Worm (Caenorhabditis elegans) whole organism, L1 larva: ENCODE measurements around the gene srx-102.

Source experiments
- C16A3.4 ChIP-seq: fragments of 150-350 bp; optimal IDR thresholded peaks from 2 replicates; lab custom pipeline; 2014; ENCODE audit warnings: missing biosample characterization, missing genetic modification characterization
- F16B12.6 ChIP-seq: fragments of 150-350 bp; optimal IDR thresholded peaks from 2 replicates; lab custom pipeline; 2014; ENCODE audit warnings: missing biosample characterization, missing genetic modification characterization
- aha-1 ChIP-seq: fragments of 150-350 bp; optimal IDR thresholded peaks from 2 replicates; lab custom pipeline; 2014; ENCODE audit warnings: missing biosample characterization, missing genetic modification characterization
- alr-1 ChIP-seq: fragments of 200-800 bp; sonication (Bioruptor generic); optimal IDR thresholded peaks from 2 replicates; lab custom pipeline; 2018; ENCODE audit warnings: borderline replicate concordance, mild to moderate bottlenecking, missing genetic modification characterization, missing compliant biosample characterization
- aly-2 ChIP-seq: fragments of 150-350 bp; optimal IDR thresholded peaks from 2 replicates; lab custom pipeline; 2014; ENCODE audit warnings: missing biosample characterization, missing genetic modification characterization
- ama-1 ChIP-seq: fragments of 150-350 bp; optimal IDR thresholded peaks from 2 replicates; lab custom pipeline; 2014
- blmp-1 ChIP-seq: fragments of 150-350 bp; optimal IDR thresholded peaks from 2 replicates; lab custom pipeline; 2014; ENCODE audit warnings: missing biosample characterization, missing genetic modification characterization
- ceh-63 ChIP-seq: fragments of 200-800 bp; sonication (Bioruptor generic); optimal IDR thresholded peaks from 2 replicates; lab custom pipeline; 2018; ENCODE audit warnings: mild to moderate bottlenecking, missing genetic modification characterization, missing compliant biosample characterization
- ceh-90 ChIP-seq: sonication (generic microtip); optimal IDR thresholded peaks from 2 replicates; lab custom pipeline; 2016; ENCODE audit warnings: missing genetic modification characterization, missing compliant biosample characterization
- efl-1 ChIP-seq, 4 experiments: fragments of 150-350 bp; optimal IDR thresholded peaks in 3 of 4; peaks in 1 of 4; 1 replicate in 1 of 4; 2 replicates in 3 of 4; lab custom pipeline; 2014; ENCODE audit warnings: missing biosample characterization in 2 of 4, missing genetic modification characterization in 2 of 4, missing genetic modification reagents in 2 of 4
- efl-3 ChIP-seq: fragments of 200-800 bp; sonication (Bioruptor generic); optimal IDR thresholded peaks from 2 replicates; lab custom pipeline; 2018; ENCODE audit warnings: mild to moderate bottlenecking, missing genetic modification characterization, missing compliant biosample characterization
- egl-13 ChIP-seq: sonication (generic microtip); optimal IDR thresholded peaks from 2 replicates; lab custom pipeline; 2016; ENCODE audit warnings: missing genotype, missing genetic modification reagents, missing genetic modification characterization, missing compliant biosample characterization
- ets-5 ChIP-seq: fragments of 200-800 bp; sonication (Bioruptor generic); IDR thresholded peaks from 2 replicates; pipeline ENCODE4 v1.3.6; 2022; ENCODE audit warnings: missing genetic modification characterization, missing compliant biosample characterization
- hpl-2 ChIP-seq: fragments of 150-350 bp; optimal IDR thresholded peaks from 2 replicates; lab custom pipeline; 2014; ENCODE audit warnings: missing biosample characterization, missing genetic modification reagents, missing genetic modification characterization
- irx-1 ChIP-seq: sonication (generic microtip); optimal IDR thresholded peaks from 2 replicates; lab custom pipeline; 2016; ENCODE audit warnings: missing genetic modification characterization, missing compliant biosample characterization
- isw-1 ChIP-seq: fragments of 200-800 bp; sonication (Bioruptor generic); IDR thresholded peaks from 2 replicates; pipeline ENCODE4 v1.3.6; 2022; ENCODE audit warnings: missing genetic modification characterization, missing compliant biosample characterization
- lin-14 ChIP-seq: fragments of 200-800 bp; sonication (Bioruptor generic); optimal IDR thresholded peaks from 2 replicates; lab custom pipeline; 2018; ENCODE audit warnings: mild to moderate bottlenecking, missing genetic modification characterization, moderate library complexity, missing compliant biosample characterization
- lin-35 ChIP-seq, 2 experiments: fragments of 150-350 bp; optimal IDR thresholded peaks; 2 replicates each; lab custom pipeline; 2014; ENCODE audit warnings: missing biosample characterization in 2 of 2, missing genetic modification characterization in 2 of 2, missing genetic modification reagents in 2 of 2
- lin-39 ChIP-seq: fragments of 150-350 bp; optimal IDR thresholded peaks from 2 replicates; lab custom pipeline; 2014; ENCODE audit warnings: missing biosample characterization, missing genetic modification reagents, missing genetic modification characterization
- lsy-2 ChIP-seq, 2 experiments: fragments of 150-350 bp; optimal IDR thresholded peaks; 2 replicates each; lab custom pipeline; 2014; ENCODE audit warnings: missing biosample characterization in 2 of 2, missing genetic modification characterization in 2 of 2
- mdl-1 ChIP-seq, 2 experiments: fragments of 150-350 bp; optimal IDR thresholded peaks; 2 replicates each; lab custom pipeline; 2014 to 2017; ENCODE audit warnings: missing biosample characterization in 2 of 2, missing genetic modification characterization in 2 of 2, inconsistent platforms in 1 of 2
- mef-2 ChIP-seq: fragments of 150-350 bp; optimal IDR thresholded peaks from 2 replicates; lab custom pipeline; 2014; ENCODE audit warnings: missing biosample characterization, missing genetic modification characterization
- nhr-20 ChIP-seq: sonication (generic microtip); optimal IDR thresholded peaks from 2 replicates; lab custom pipeline; 2016; ENCODE audit warnings: mild to moderate bottlenecking, missing genetic modification characterization, missing compliant biosample characterization
- nhr-28 ChIP-seq: fragments of 150-350 bp; optimal IDR thresholded peaks from 2 replicates; lab custom pipeline; 2014; ENCODE audit warnings: missing biosample characterization, missing genetic modification characterization
- nhr-71 ChIP-seq: sonication (generic microtip); optimal IDR thresholded peaks from 2 replicates; lab custom pipeline; 2016; ENCODE audit warnings: mild to moderate bottlenecking, missing genetic modification characterization, moderate library complexity, missing compliant biosample characterization
- nhr-76 ChIP-seq: sonication (generic microtip); optimal IDR thresholded peaks from 2 replicates; lab custom pipeline; 2017; ENCODE audit warnings: missing biosample characterization, missing genetic modification characterization
- nhr-85 ChIP-seq: sonication (generic microtip); peaks from one replicate; lab custom pipeline; 2016; ENCODE audit warnings: missing genetic modification characterization, inconsistent platforms, missing compliant biosample characterization
- pqm-1 ChIP-seq: sonication (generic microtip); optimal IDR thresholded peaks from 3 replicates; lab custom pipeline; 2017; ENCODE audit warnings: missing biosample characterization, missing genetic modification characterization
- rnt-1 ChIP-seq: sonication (generic microtip); optimal IDR thresholded peaks from 2 replicates; lab custom pipeline; 2016; ENCODE audit warnings: mild to moderate bottlenecking, missing genetic modification characterization, moderate library complexity, missing compliant biosample characterization
- snpc-4 ChIP-seq: fragments of 150-350 bp; optimal IDR thresholded peaks from 2 replicates; lab custom pipeline; 2014; ENCODE audit warnings: missing biosample characterization, missing genetic modification characterization
- sptf-1 ChIP-seq: fragments of 150-350 bp; optimal IDR thresholded peaks from 2 replicates; lab custom pipeline; 2014; ENCODE audit warnings: missing biosample characterization, missing genetic modification characterization
- unc-130 ChIP-seq: fragments of 150-350 bp; optimal IDR thresholded peaks from 2 replicates; lab custom pipeline; 2017; ENCODE audit warnings: missing biosample characterization, missing genetic modification characterization, inconsistent platforms
- unc-30 ChIP-seq: sonication (generic microtip); optimal IDR thresholded peaks from 2 replicates; lab custom pipeline; 2017; ENCODE audit warnings: missing biosample characterization, missing genetic modification characterization
- unc-62 ChIP-seq: fragments of 150-350 bp; optimal IDR thresholded peaks from 2 replicates; lab custom pipeline; 2014; ENCODE audit warnings: missing biosample characterization, missing genetic modification reagents, missing genetic modification characterization
- vab-15 ChIP-seq: sonication (generic microtip); optimal IDR thresholded peaks from 2 replicates; lab custom pipeline; 2017; ENCODE audit warnings: missing genotype, mild to moderate bottlenecking, missing genetic modification characterization, missing compliant biosample characterization
- zip-4 ChIP-seq: fragments of 200-800 bp; sonication (Bioruptor generic); optimal IDR thresholded peaks from 2 replicates; lab custom pipeline; 2018; ENCODE audit warnings: mild to moderate bottlenecking, missing genetic modification characterization, moderate library complexity, missing compliant biosample characterization
- ztf-11 ChIP-seq, 2 experiments: sonication (generic microtip); optimal IDR thresholded peaks; 2 replicates each; lab custom pipeline; 2016 to 2017; ENCODE audit warnings: missing genetic modification characterization in 2 of 2, missing biosample characterization in 1 of 2, missing compliant biosample characterization in 1 of 2
- ztf-4 ChIP-seq: fragments of 150-350 bp; optimal IDR thresholded peaks from 2 replicates; lab custom pipeline; 2014; ENCODE audit warnings: missing biosample characterization, missing genetic modification characterization

The srx-102 gene

DNA sequence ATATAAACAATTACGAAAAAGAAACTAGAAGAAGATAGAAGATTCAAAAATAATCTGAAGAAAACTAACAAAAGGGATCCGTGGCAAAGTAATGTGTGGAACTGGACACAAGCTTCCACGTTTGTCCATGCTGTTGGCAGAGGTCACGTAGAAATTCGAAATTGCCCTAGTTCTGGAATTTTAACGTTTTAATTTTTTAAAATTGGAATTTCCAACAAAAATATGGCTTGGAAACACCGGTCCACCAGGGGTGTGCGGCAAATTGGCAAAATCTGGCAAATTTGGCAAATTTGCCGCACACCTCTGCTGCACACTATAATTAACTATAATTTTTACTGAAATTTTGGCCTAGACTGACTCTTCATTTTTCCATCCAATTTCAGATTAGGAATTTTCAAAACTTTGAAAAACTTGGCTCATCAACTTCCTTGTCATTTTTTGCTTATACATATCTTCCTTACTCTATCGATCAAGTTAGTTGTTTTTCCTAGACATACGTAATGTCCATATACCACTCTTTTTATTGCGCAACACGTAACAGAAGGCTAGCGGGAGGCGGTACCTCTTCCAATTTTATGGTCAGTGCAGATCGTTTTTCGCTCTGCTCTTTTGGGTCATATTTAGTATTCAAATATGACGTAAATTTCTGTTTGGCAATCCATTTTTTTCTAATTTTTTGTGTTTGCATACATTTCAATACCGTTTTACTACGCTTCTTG lies 13.0 kb downstream of the srx-102 start, which contains the start of gene F19B10.10:
TSS of gene F19B10.10 (minus strand) at position 51 of the 719 bp plus-strand sequence.
- TF ChIP-seq vab-15 = no peak

DNA sequence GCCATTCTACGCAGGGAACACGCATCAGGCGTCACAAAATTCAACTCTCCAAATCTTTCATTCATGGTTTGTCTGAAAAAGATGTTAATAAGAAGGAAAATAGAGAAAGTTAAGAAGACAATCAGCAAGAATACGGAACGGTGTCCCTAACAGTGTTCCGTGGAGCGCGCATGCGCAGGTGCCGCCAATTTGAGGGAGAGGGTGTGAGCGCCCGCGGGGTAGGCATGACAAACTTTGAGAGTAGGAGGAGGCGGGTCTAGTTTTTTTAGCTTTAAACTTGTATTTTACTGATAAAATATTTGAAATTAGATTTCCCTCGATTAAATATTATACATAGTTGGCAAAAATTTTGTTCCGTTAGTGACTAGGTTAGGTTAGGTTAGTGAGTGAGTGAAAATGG lies 14.2 kb downstream of the srx-102 start:
- no peak for TF ChIP-seq efl-1 (optimal IDR thresholded peaks at IDR 0.05; lab: Kevin White, UChicago)
- TF ChIP-seq efl-1 (GFP tag; optimal IDR thresholded peaks at IDR 0.05 in 1 of 2; lab: Kevin White, UChicago) = no peak
- TF ChIP-seq nhr-76 (tag; lab: Kevin White, UChicago) = no peak
- no peak for TF ChIP-seq aly-2
- no peak for TF ChIP-seq unc-130
- TF ChIP-seq ceh-63 (GFP tag; lab: Kevin White, UChicago) = no peak
- TF ChIP-seq sptf-1 (tag; lab: Kevin White, UChicago) = no peak
- no peak for TF ChIP-seq lin-14 (GFP tag; lab: Kevin White, UChicago)
- no peak for TF ChIP-seq F16B12.6
- no peak for TF ChIP-seq isw-1 (GFP tag; lab: Robert Waterston, UW)
- TF ChIP-seq pqm-1 (tag; lab: Kevin White, UChicago) = no peak
- TF ChIP-seq snpc-4 = no peak
- TF ChIP-seq nhr-20 (tag; lab: Kevin White, UChicago) = no peak
- no peak for TF ChIP-seq ama-1 (lab: Kevin White, UChicago)
- no peak for TF ChIP-seq efl-3
- no peak for TF ChIP-seq ets-5
- TF ChIP-seq ceh-90 (tag; lab: Kevin White, UChicago) = no peak

DNA sequence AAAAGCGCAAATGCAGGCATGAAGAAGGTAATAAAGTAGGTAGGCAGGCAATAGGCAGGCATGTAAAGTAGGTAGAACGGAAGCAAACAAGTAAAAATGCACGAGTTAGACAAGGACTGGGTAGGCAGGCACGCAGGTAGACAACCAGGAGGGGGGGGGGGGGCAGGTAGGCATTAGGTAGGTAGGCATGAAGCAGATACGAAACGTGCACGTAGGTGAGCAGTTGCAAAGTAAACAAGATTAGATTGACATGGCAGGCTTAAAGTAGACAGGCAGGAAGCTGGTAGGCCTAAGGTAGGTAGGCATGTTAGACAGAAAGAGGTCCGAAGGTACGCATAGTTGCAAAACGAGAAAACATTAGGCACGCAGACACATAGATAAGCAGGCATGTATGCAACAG lies 15.6 kb downstream of the srx-102 start:
- TF ChIP-seq aha-1 (tag; lab: Kevin White, UChicago) (no peak), nhr-28 (tag; lab: Kevin White, UChicago) (no peak), vab-15 (no peak), unc-30 (tag; lab: Kevin White, UChicago) (no peak), ztf-11 (tag; optimal IDR thresholded peaks at IDR 0.05; lab: Kevin White, UChicago) (no peak), egl-13 (tag; lab: Kevin White, UChicago) (no peak), lin-35 (GFP tag; optimal IDR thresholded peaks at IDR 0.05; lab: Kevin White, UChicago) (no peak), alr-1 (tag; lab: Kevin White, UChicago) (no peak), irx-1 (tag; lab: Kevin White, UChicago) (no peak), hpl-2 (no peak), rnt-1 (tag; lab: Kevin White, UChicago) (no peak), blmp-1 (tag; lab: Kevin White, UChicago) (no peak), snpc-4 (no peak), C16A3.4 (tag; lab: Kevin White, UChicago) (no peak), lsy-2 (tag; optimal IDR thresholded peaks at IDR 0.05; lab: Kevin White, UChicago) (no peak)

DNA sequence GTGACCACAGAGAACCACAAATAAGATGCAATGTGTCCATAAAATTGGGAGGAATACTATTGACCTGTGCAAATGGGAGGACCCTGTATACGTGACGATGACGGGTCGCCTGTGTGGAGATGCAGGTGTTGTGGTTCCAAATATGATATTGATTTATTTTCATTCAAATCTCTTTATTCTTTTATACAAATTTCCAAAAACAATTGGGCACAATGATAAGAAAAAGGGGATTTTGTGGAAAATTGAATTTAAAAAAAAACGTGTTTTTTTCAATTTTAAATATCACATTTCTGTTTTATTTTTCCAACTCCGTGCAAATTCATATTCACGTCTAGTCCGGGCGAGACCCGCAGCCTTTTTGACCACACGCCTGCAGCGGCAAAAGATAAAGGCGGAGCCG lies 19.4 kb downstream of the srx-102 start, which contains the start of gene F19B10.2:
TSS of gene F19B10.2 (plus strand) at position 301 of the 400 bp plus-strand sequence.
- TF ChIP-seq lin-35 (GFP tag; optimal IDR thresholded peaks at IDR 0.05; lab: Kevin White, UChicago) (no peak), isw-1 (GFP tag; lab: Robert Waterston, UW) (no peak), ztf-4 (tag; lab: Kevin White, UChicago) (no peak), lin-39 (tag; lab: Kevin White, UChicago) (no peak), zip-4 (GFP tag; lab: Kevin White, UChicago) (no peak), unc-62 (GFP tag; lab: Kevin White, UChicago) (no peak), nhr-71 (tag; lab: Kevin White, UChicago) (no peak), nhr-85 (no peak), mef-2 (no peak), mdl-1 (tag; optimal IDR thresholded peaks at IDR 0.05; lab: Kevin White, UChicago) (no peak), efl-3 (no peak), nhr-20 (tag; lab: Kevin White, UChicago) (no peak), efl-1 (optimal IDR thresholded peaks at IDR 0.05; lab: Kevin White, UChicago) (no peak), efl-1 (GFP tag; optimal IDR thresholded peaks at IDR 0.05 in 1 of 2; lab: Kevin White, UChicago) (no peak)
